Fruit fly (Drosophila melanogaster) whole organism, pupa: ENCODE data around the gene CG15784.
A peak's percentile ranks its signal among the peaks of the same experiment; 100 is the strongest.

Source experiments
- CG10348 ChIP-seq: fragments of 200-800 bp; sonication (Bioruptor generic); IDR thresholded peaks from 2 replicates; pipeline ENCODE4 v1.3.6; 2022; ENCODE audit warnings: missing biosample characterization, missing genetic modification characterization
- CG17806 ChIP-seq: fragments of 200-800 bp; sonication (Bioruptor generic); optimal IDR thresholded peaks from 2 replicates; lab custom pipeline; 2018; ENCODE audit warnings: missing biosample characterization, mild to moderate bottlenecking, missing genetic modification characterization, moderate library complexity
- CG32121 ChIP-seq: fragments of 200-800 bp; sonication (Bioruptor generic); IDR thresholded peaks from 2 replicates; pipeline ENCODE4 v1.3.6; 2022; ENCODE audit warnings: missing biosample characterization, missing genetic modification characterization
- CG4496 ChIP-seq: fragments of 200-800 bp; sonication (Bioruptor generic); IDR thresholded peaks from 3 replicates; pipeline ENCODE4 v1.3.6; 2022; ENCODE audit warnings: missing biosample characterization, missing genetic modification characterization
- EcR ChIP-seq: fragments of 200-800 bp; sonication (Bioruptor generic); optimal IDR thresholded peaks from 3 replicates; lab custom pipeline; 2019; ENCODE audit warnings: missing biosample characterization, missing genetic modification characterization, mild to moderate bottlenecking, moderate library complexity, missing genetic modification reagents
- Pif1B ChIP-seq: fragments of 200-800 bp; sonication (Bioruptor generic); optimal IDR thresholded peaks from 3 replicates; lab custom pipeline; 2016; ENCODE audit warnings: missing biosample characterization, missing genetic modification characterization
- Snoo ChIP-seq: fragments of 200-800 bp; sonication (Bioruptor generic); optimal IDR thresholded peaks from 3 replicates; lab custom pipeline; 2017; ENCODE audit warnings: missing biosample characterization, mild to moderate bottlenecking, missing genetic modification characterization, inconsistent platforms

CG15784 gene

DNA sequence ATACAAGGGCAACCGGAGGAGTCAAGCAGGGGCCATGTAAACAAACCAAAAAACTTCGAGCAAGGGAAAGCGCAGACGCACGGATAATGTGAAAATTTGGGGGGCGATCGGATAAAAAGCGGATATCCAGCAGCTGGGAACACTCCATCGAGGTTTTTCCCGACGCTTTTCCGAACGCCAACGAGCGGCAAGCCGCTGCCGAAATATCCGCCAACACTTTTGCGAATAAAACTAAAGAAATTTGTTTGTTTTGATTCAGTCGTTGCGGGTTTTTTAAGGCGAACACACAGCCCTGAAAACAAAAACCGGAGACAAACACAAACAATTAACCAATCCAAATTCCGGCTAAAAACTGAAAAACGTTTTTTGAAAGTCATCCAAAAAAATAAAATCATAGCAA, 17.0 kb downstream of the CG15784 start, which contains the start of gene SPR:
Gene SPR, plus strand, starts transcription at position 253 of the 400 bp plus-strand sequence.
- TF ChIP-seq EcR (GFP tag; lab: Kevin White, UChicago) (no peak), Snoo (tag; lab: Kevin White, UChicago) (no peak), CG10348 (GFP tag; lab: Robert Waterston, UW) (no peak), CG4496 (0 out of 3 replicates have a peak, but pooled peaks have one; percentile 3), CG17806 (tag; lab: Kevin White, UChicago) (no peak), Pif1B (no peak), CG32121 (GFP tag; lab: Robert Waterston, UW) (no peak)
